Fruit fly (Drosophila melanogaster): ENCODE data around the gene CG3397.
A peak's percentile ranks its signal among the peaks of the same experiment; 100 is the strongest.

Gene CG3397

DNA sequence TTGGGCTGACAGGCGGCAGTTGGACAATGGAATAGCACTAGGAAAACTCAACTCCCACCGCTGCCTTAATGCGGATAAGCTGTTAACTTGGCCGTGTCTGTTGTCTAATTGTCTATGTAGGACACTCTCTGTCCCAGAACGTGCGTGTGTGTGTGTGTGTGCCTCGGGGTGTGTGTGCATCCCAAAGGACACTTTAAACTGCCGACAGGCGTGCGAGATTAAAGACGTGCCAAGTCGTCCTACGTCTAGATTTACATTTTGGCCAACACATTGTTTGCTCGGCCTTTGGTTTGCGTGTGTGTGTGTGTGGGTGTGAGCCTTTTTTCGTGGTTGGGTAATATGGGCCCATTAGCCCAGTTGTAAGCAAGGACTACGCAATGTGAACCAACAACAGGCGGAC is 13.8 kb upstream of the CG3397 start:
- TF ChIP-seq D (optimal IDR thresholded peaks at IDR 0.05): peak; percentile 8
- no peak for TF ChIP-seq D (GFP tag; optimal IDR thresholded peaks at IDR 0.05)
- TF ChIP-seq Med (GFP tag): peak; percentile 56
- TF ChIP-seq tll (GFP tag; optimal IDR thresholded peaks at IDR 0.05): peak in 1 of 2 experiments; percentile 68
- no peak for TF ChIP-seq CHES-1-like (GFP tag; optimal IDR thresholded peaks at IDR 0.05)
- TF ChIP-seq zen (tag; optimal IDR thresholded peaks at IDR 0.05): peak; percentile 74
- no peak for TF ChIP-seq otp (GFP tag; IDR thresholded peaks at IDR 0.05)

DNA sequence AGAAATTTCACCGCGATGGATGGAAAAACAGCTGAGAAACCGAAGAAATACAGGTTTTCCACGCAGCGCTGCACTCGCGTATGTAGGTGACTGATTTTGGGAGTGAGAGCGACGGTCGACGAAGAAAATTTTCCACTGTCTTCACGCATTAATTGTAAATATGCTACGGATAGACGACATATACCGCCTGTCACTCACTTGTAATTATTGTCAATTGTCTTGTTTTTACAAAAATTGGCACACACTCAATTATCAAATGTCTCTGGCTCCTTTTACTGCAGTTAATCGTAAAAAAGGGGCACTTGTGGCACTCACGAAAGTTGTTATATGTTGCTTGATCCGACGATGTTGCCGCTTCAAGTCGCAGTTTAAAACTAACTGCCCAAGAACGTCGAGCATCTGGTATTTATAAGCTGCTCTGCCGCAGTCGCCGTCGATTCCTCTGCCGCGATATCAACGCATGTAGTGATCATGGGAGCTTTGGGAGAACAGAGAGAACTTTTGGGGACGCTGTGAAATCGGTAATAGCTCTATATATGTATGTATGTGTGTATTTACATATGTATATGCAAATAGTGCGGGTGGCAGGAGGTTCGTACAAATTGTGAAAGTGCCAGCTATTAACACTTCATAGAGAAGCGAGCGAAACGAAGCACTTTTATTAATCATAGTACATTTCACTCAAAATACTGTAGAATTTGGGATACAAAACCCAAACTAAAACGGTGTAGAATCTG is 8.8 kb upstream of the CG3397 start, which contains the start of gene mfas:
mfas (minus strand) TSS at position 382 of the 737 bp plus-strand sequence.
- TF ChIP-seq nom (GFP tag; optimal IDR thresholded peaks at IDR 0.05): peak; percentile 23
- TF ChIP-seq ftz-f1 (GFP tag; optimal IDR thresholded peaks at IDR 0.05): no peak
- no peak for TF ChIP-seq Max (GFP tag; optimal IDR thresholded peaks at IDR 0.05)
- TF ChIP-seq crp (GFP tag; optimal IDR thresholded peaks at IDR 0.05): peak in 1 of 2 experiments; percentile 18
- TF ChIP-seq Blimp-1 (GFP tag; optimal IDR thresholded peaks at IDR 0.05): peak; percentile 55
- TF ChIP-seq sqz (GFP tag; optimal IDR thresholded peaks at IDR 0.05): peak; percentile 35
- no peak; the same call in 1 of the 2 replicates for TF ChIP-seq amos (GFP tag; IDR thresholded peaks at IDR 0.05; ENCODE audit: partially characterized antibody)
- peak; percentile 36; the same call in 1 of the 3 replicates for TF ChIP-seq HLH4C (GFP tag; IDR thresholded peaks at IDR 0.05; ENCODE audit: partially characterized antibody)
- no peak for TF ChIP-seq CG6683 (GFP tag; optimal IDR thresholded peaks at IDR 0.05)
- TF ChIP-seq CG1603 (tag; optimal IDR thresholded peaks at IDR 0.05): peak; percentile 35
- TF ChIP-seq lilli (GFP tag; optimal IDR thresholded peaks at IDR 0.05): no peak
- no peak for TF ChIP-seq Doc2 (GFP tag; IDR thresholded peaks at IDR 0.05)
- TF ChIP-seq seq (GFP tag; IDR thresholded peaks at IDR 0.05): 0 out of 2 replicates have a peak, but pooled peaks have one; percentile 9
- TF ChIP-seq CG7839 (tag; optimal IDR thresholded peaks at IDR 0.05): no peak
- no peak for TF ChIP-seq Ravus (GFP tag; IDR thresholded peaks at IDR 0.05)
- TF ChIP-seq Meics (GFP tag; optimal IDR thresholded peaks at IDR 0.05): no peak
- TF ChIP-seq Poxn (GFP tag; IDR thresholded peaks at IDR 0.05): no peak
- no peak for TF ChIP-seq CG9609 (GFP tag; optimal IDR thresholded peaks at IDR 0.05)
- TF ChIP-seq vnd (GFP tag; IDR thresholded peaks at IDR 0.05; ENCODE audit: partially characterized antibody): no peak
- TF ChIP-seq CG4404 (GFP tag; IDR thresholded peaks at IDR 0.05): no peak
- TF ChIP-seq CG2889 (GFP tag; IDR thresholded peaks at IDR 0.05): no peak
- no peak for TF ChIP-seq her (GFP tag; optimal IDR thresholded peaks at IDR 0.05)
- TF ChIP-seq CG4854 (GFP tag; optimal IDR thresholded peaks at IDR 0.05): no peak
- TF ChIP-seq CkIIα-i1 (GFP tag; IDR thresholded peaks at IDR 0.05): no peak
- no peak for TF ChIP-seq peb (GFP tag; IDR thresholded peaks at IDR 0.05)
- TF ChIP-seq CG12299 (tag; optimal IDR thresholded peaks at IDR 0.05): no peak
- no peak for TF ChIP-seq Lim3 (GFP tag; IDR thresholded peaks at IDR 0.05)
- peak; percentile 39 for TF ChIP-seq kni (GFP tag; optimal IDR thresholded peaks at IDR 0.05)
- TF ChIP-seq zf30C (GFP tag; optimal IDR thresholded peaks at IDR 0.05): peak; percentile 14
- TF ChIP-seq Dek (tag; optimal IDR thresholded peaks at IDR 0.05): no peak
- no peak for TF ChIP-seq Mad (GFP tag; optimal IDR thresholded peaks at IDR 0.05)
- TF ChIP-seq BEAF-32 (GFP tag; optimal IDR thresholded peaks at IDR 0.05): no peak
- TF ChIP-seq CG2120 (GFP tag; optimal IDR thresholded peaks at IDR 0.05): no peak
- TF ChIP-seq CG13287 (GFP tag; IDR thresholded peaks at IDR 0.05; ENCODE audit: partially characterized antibody): peak; percentile 25; the same call in 1 of the 2 replicates
- TF ChIP-seq CG7987 (GFP tag; optimal IDR thresholded peaks at IDR 0.05): peak; percentile 27
- TF ChIP-seq CG4424 (GFP tag; optimal IDR thresholded peaks at IDR 0.05): no peak
- no peak for TF ChIP-seq NK7.1 (GFP tag; optimal IDR thresholded peaks at IDR 0.05)
- no peak for TF ChIP-seq cad (GFP tag; optimal IDR thresholded peaks at IDR 0.05)
- TF ChIP-seq CG6689 (GFP tag; IDR thresholded peaks at IDR 0.05): no peak
- no peak for TF ChIP-seq dan (GFP tag; IDR thresholded peaks at IDR 0.05)
- peak; percentile 70 for TF ChIP-seq CG17912 (GFP tag; optimal IDR thresholded peaks at IDR 0.05)
